Worm (Caenorhabditis elegans): ENCODE results near the gene glb-7.

- TF ChIP-seq nhr-129 (tag; optimal IDR thresholded peaks at IDR 0.05) (no peak), nhr-21 (tag; optimal IDR thresholded peaks at IDR 0.05) (no peak), nhr-237 (tag; optimal IDR thresholded peaks at IDR 0.05) (no peak), nhr-11 (tag; optimal IDR thresholded peaks at IDR 0.05) (no peak), ztf-11 (tag; optimal IDR thresholded peaks at IDR 0.05) (no peak), C34F6.9 (tag; optimal IDR thresholded peaks at IDR 0.05) (no peak), ama-1 (optimal IDR thresholded peaks at IDR 0.05) (no peak), nhr-25 (tag; optimal IDR thresholded peaks at IDR 0.05) (no peak), ztf-4 (tag; optimal IDR thresholded peaks at IDR 0.05) (no peak), mdl-1 (tag; optimal IDR thresholded peaks at IDR 0.05) (no peak), snpc-4 (tag; optimal IDR thresholded peaks at IDR 0.05) (no peak), mab-5 (tag; optimal IDR thresholded peaks at IDR 0.05) (no peak)
These were observed 5.3 kb upstream of the glb-7 start for ce11 chrIV:2117268-2117667.
